Fruit fly (Drosophila melanogaster): ENCODE measurements around the gene CG14907.

Gene CG14907

dm6 chr3R:16650950-16651349, 1.2 kb downstream of the CG14907 start, which contains the start of gene Mettl4 (continued):
- no peak for TF ChIP-seq CG10979 (tag; optimal IDR thresholded peaks at IDR 0.05)
- TF ChIP-seq ERR (GFP tag; optimal IDR thresholded peaks at IDR 0.05) = no peak
- TF ChIP-seq CG30020 (tag; optimal IDR thresholded peaks at IDR 0.05) = peak; percentile 6
- TF ChIP-seq knrl (GFP tag; IDR thresholded peaks at IDR 0.05; ENCODE audit: partially characterized antibody) = peak; percentile 51; the same call in 2 of the 3 replicates
- no peak for TF ChIP-seq Nf-YC (tag; optimal IDR thresholded peaks at IDR 0.05)
- peak; percentile 16 for TF ChIP-seq trem (tag; optimal IDR thresholded peaks at IDR 0.05)
- TF ChIP-seq CG2120 (GFP tag; optimal IDR thresholded peaks at IDR 0.05) = no peak
- peak; percentile 50; the same call in 1 of the 3 replicates for TF ChIP-seq zen2 (GFP tag; IDR thresholded peaks at IDR 0.05; ENCODE audit: partially characterized antibody)
- TF ChIP-seq CG12769 (tag; optimal IDR thresholded peaks at IDR 0.05) = no peak
- TF ChIP-seq crp (GFP tag; optimal IDR thresholded peaks at IDR 0.05) = peak in 1 of 2 experiments; percentile 65
- TF ChIP-seq CG14860 (GFP tag; IDR thresholded peaks at IDR 0.05; ENCODE audit: partially characterized antibody) = peak; percentile 51; the same call in 1 of the 3 replicates
- TF ChIP-seq CG10267 (tag; optimal IDR thresholded peaks at IDR 0.05) = peak; percentile 4
- no peak for TF ChIP-seq mam (GFP tag; optimal IDR thresholded peaks at IDR 0.05)
- no peak for TF ChIP-seq MESR4 (GFP tag; optimal IDR thresholded peaks at IDR 0.05)
- TF ChIP-seq ap (GFP tag; IDR thresholded peaks at IDR 0.05) = no peak
- TF ChIP-seq Dp (GFP tag; optimal IDR thresholded peaks at IDR 0.05) = peak; percentile 86
- no peak for TF ChIP-seq CG9876 (GFP tag; optimal IDR thresholded peaks at IDR 0.05)
- TF ChIP-seq D19A (tag; optimal IDR thresholded peaks at IDR 0.05) = no peak
- no peak for TF ChIP-seq fru (optimal IDR thresholded peaks at IDR 0.05)
- peak; percentile 65; the same call in 2 of the 3 replicates for TF ChIP-seq CG6791 (GFP tag; IDR thresholded peaks at IDR 0.05; ENCODE audit: partially characterized antibody)
- TF ChIP-seq her (GFP tag; optimal IDR thresholded peaks at IDR 0.05) = no peak
- TF ChIP-seq Ravus (GFP tag; IDR thresholded peaks at IDR 0.05) = no peak
- no peak for TF ChIP-seq dan (GFP tag; IDR thresholded peaks at IDR 0.05)
- no peak for TF ChIP-seq Ssrp (tag; optimal IDR thresholded peaks at IDR 0.05)
- no peak for TF ChIP-seq CG5180 (GFP tag; optimal IDR thresholded peaks at IDR 0.05)
- TF ChIP-seq Antp (GFP tag; optimal IDR thresholded peaks at IDR 0.05) = no peak
- TF ChIP-seq CG32772 (GFP tag; IDR thresholded peaks at IDR 0.05) = no peak
- peak; percentile 73 for TF ChIP-seq BEAF-32 (GFP tag; optimal IDR thresholded peaks at IDR 0.05)
- peak; percentile 21 for TF ChIP-seq CG14710 (tag; optimal IDR thresholded peaks at IDR 0.05)
- TF ChIP-seq CG2116 (GFP tag; optimal IDR thresholded peaks at IDR 0.05) = peak; percentile 98
- TF ChIP-seq Spps (tag; optimal IDR thresholded peaks at IDR 0.05) = no peak
- peak; percentile 53; the same call in 1 of the 2 replicates for TF ChIP-seq ato (GFP tag; IDR thresholded peaks at IDR 0.05; ENCODE audit: partially characterized antibody)
- no peak for TF ChIP-seq CG15011 (GFP tag; optimal IDR thresholded peaks at IDR 0.05)
- peak; percentile 47 for TF ChIP-seq sna (GFP tag; IDR thresholded peaks at IDR 0.05; ENCODE audit: partially characterized antibody)
- no peak for TF ChIP-seq en (GFP tag; optimal IDR thresholded peaks at IDR 0.05)
- no peak for TF ChIP-seq CG10543 (GFP tag; optimal IDR thresholded peaks at IDR 0.05)
- peak; percentile 64; the same call in 1 of the 2 replicates for TF ChIP-seq tna (GFP tag; IDR thresholded peaks at IDR 0.05; ENCODE audit: partially characterized antibody)
- peak; percentile 58; the same call in 2 of the 3 replicates for TF ChIP-seq Opbp (GFP tag; IDR thresholded peaks at IDR 0.05; ENCODE audit: partially characterized antibody)
- no peak for TF ChIP-seq CG6175 (GFP tag; IDR thresholded peaks at IDR 0.05)
- TF ChIP-seq lab (GFP tag; optimal IDR thresholded peaks at IDR 0.05) = no peak
- TF ChIP-seq wek (GFP tag; optimal IDR thresholded peaks at IDR 0.05) = no peak
- no peak for TF ChIP-seq NFAT (GFP tag; IDR thresholded peaks at IDR 0.05)
- TF ChIP-seq ham (GFP tag; IDR thresholded peaks at IDR 0.05) = no peak
- TF ChIP-seq eyg (GFP tag; optimal IDR thresholded peaks at IDR 0.05) = no peak
- peak; percentile 50 for TF ChIP-seq pzg (GFP tag; optimal IDR thresholded peaks at IDR 0.05)
- TF ChIP-seq grn (GFP tag; optimal IDR thresholded peaks at IDR 0.05) = no peak
- TF ChIP-seq CG4328 (GFP tag; optimal IDR thresholded peaks at IDR 0.05) = no peak
- TF ChIP-seq dati (GFP tag; IDR thresholded peaks at IDR 0.05) = no peak
- no peak for TF ChIP-seq ara (GFP tag; IDR thresholded peaks at IDR 0.05)
- no peak for TF ChIP-seq Lpt (GFP tag; optimal IDR thresholded peaks at IDR 0.05)

All from whole organism, embryonic.